Worm (Caenorhabditis elegans) whole organism, L4 larva: ENCODE measurements around the gene B0252.11.

Source experiments
- Y48G9A.11 ChIP-seq: fragments of 200-800 bp; sonication (Bioruptor generic); IDR thresholded peaks from 2 replicates; pipeline ENCODE4 v1.3.6; 2022; ENCODE audit warnings: missing genetic modification reagents, missing genetic modification characterization, missing compliant biosample characterization
- aly-2 ChIP-seq: sonication (generic microtip); optimal IDR thresholded peaks from 2 replicates; lab custom pipeline; 2018; ENCODE audit warnings: missing biosample characterization, missing genetic modification characterization
- ceh-82 ChIP-seq: sonication (generic microtip); optimal IDR thresholded peaks from 2 replicates; lab custom pipeline; 2017; ENCODE audit warnings: missing biosample characterization, missing genetic modification characterization
- fos-1 ChIP-seq: fragments of 150-350 bp; optimal IDR thresholded peaks from 2 replicates; lab custom pipeline; 2014; ENCODE audit warnings: missing biosample characterization, missing genetic modification characterization
- hif-1 ChIP-seq, 2 experiments: sonication (generic microtip); optimal IDR thresholded peaks; 2 replicates each; lab custom pipeline; 2016 to 2017; ENCODE audit warnings: missing compliant biosample characterization in 2 of 2, missing genetic modification characterization in 2 of 2, missing genetic modification reagents in 2 of 2, missing genotype in 2 of 2, mild to moderate bottlenecking in 1 of 2
- hlh-11 ChIP-seq: fragments of 200-800 bp; sonication (Bioruptor generic); optimal IDR thresholded peaks from 2 replicates; lab custom pipeline; 2018; ENCODE audit warnings: mild to moderate bottlenecking, missing genetic modification characterization, missing compliant biosample characterization
- lin-13 ChIP-seq: fragments of 150-350 bp; optimal IDR thresholded peaks from 2 replicates; lab custom pipeline; 2014; ENCODE audit warnings: missing biosample characterization, missing genetic modification reagents, missing genetic modification characterization
- lin-39 ChIP-seq: fragments of 150-350 bp; optimal IDR thresholded peaks from 2 replicates; lab custom pipeline; 2014; ENCODE audit warnings: missing biosample characterization, missing genetic modification reagents, missing genetic modification characterization
- nhr-111 ChIP-seq: fragments of 200-800 bp; sonication (Bioruptor generic); optimal IDR thresholded peaks from 2 replicates; lab custom pipeline; 2018; ENCODE audit warnings: mild to moderate bottlenecking, missing genetic modification characterization, missing compliant biosample characterization
- nhr-25 ChIP-seq: sonication (generic microtip); optimal IDR thresholded peaks from 2 replicates; lab custom pipeline; 2017; ENCODE audit warnings: missing genetic modification characterization, mild to moderate bottlenecking, missing compliant biosample characterization, antibody characterized with exemption, moderate library complexity, borderline replicate concordance; ENCODE audit not compliant: insufficient read depth
- sdz-12 ChIP-seq: fragments of 200-800 bp; sonication (Bioruptor generic); optimal IDR thresholded peaks from 2 replicates; lab custom pipeline; 2018; ENCODE audit warnings: mild to moderate bottlenecking, missing genetic modification characterization, missing compliant biosample characterization
- skn-1 ChIP-seq: fragments of 150-350 bp; optimal IDR thresholded peaks from 2 replicates; lab custom pipeline; 2014; ENCODE audit warnings: missing biosample characterization, missing genetic modification characterization
- unc-62 ChIP-seq, 3 experiments: fragments of 150-350 bp in 1 of 3; sonication (generic microtip); optimal IDR thresholded peaks in 2 of 3; peaks in 1 of 3; 1 replicate in 1 of 3; 2 replicates in 2 of 3; lab custom pipeline; 2014 to 2017; ENCODE audit warnings: missing biosample characterization in 3 of 3, missing genetic modification characterization in 3 of 3, missing genetic modification reagents in 3 of 3, missing genotype in 1 of 3
- ztf-11 ChIP-seq: fragments of 150-350 bp; optimal IDR thresholded peaks from 2 replicates; lab custom pipeline; 2014; ENCODE audit warnings: missing biosample characterization, missing genetic modification characterization

ce11 chrII:6927603-6928002 lies 10.0 kb upstream of the B0252.11 start, which contains the start of gene F22D3.4:
- TF ChIP-seq nhr-111 (GFP tag; lab: Kevin White, UChicago) (no peak), skn-1 (tag; lab: Kevin White, UChicago) (no peak), fos-1 (tag; lab: Kevin White, UChicago) (no peak), aly-2 (tag; lab: Kevin White, UChicago) (no peak), hif-1 (tag; optimal IDR thresholded peaks at IDR 0.05; lab: Kevin White, UChicago) (no peak), nhr-25 (tag; lab: Kevin White, UChicago) (no peak), ceh-82 (tag; lab: Kevin White, UChicago) (no peak), unc-62 (GFP tag; optimal IDR thresholded peaks at IDR 0.05 in 1 of 2; lab: Kevin White, UChicago) (peak in 1 of 2 experiments; percentile 56), unc-62 (tag; optimal IDR thresholded peaks at IDR 0.05; lab: Kevin White, UChicago) (no peak), lin-39 (tag; lab: Kevin White, UChicago) (no peak), ztf-11 (tag; lab: Kevin White, UChicago) (no peak), lin-13 (GFP tag; lab: Kevin White, UChicago) (no peak), sdz-12 (no peak), Y48G9A.11 (GFP tag; lab: Robert Waterston, UW) (no peak), hlh-11 (tag; lab: Kevin White, UChicago) (peak; percentile 17)
